Fruit fly (Drosophila melanogaster) whole organism: Measurements from ENCODE around the gene mthl14.

Experiments used
- EcR ChIP-seq, 2 experiments: fragments of >200 bp; optimal IDR thresholded peaks; 2 replicates each; lab custom pipeline; 2017; ENCODE audit warnings: missing biosample characterization in 2 of 2, missing genetic modification characterization in 2 of 2, missing genetic modification reagents in 2 of 2
- pan ChIP-seq: fragments of >200 bp; optimal IDR thresholded peaks from 2 replicates; lab custom pipeline; 2017
- psq ChIP-seq: fragments of >200 bp; optimal IDR thresholded peaks from 2 replicates; lab custom pipeline; 2017
- usp ChIP-seq: fragments of >200 bp; optimal IDR thresholded peaks from 2 replicates; lab custom pipeline; 2017; ENCODE audit warnings: missing biosample characterization, missing genetic modification characterization, mixed read lengths

DNA sequence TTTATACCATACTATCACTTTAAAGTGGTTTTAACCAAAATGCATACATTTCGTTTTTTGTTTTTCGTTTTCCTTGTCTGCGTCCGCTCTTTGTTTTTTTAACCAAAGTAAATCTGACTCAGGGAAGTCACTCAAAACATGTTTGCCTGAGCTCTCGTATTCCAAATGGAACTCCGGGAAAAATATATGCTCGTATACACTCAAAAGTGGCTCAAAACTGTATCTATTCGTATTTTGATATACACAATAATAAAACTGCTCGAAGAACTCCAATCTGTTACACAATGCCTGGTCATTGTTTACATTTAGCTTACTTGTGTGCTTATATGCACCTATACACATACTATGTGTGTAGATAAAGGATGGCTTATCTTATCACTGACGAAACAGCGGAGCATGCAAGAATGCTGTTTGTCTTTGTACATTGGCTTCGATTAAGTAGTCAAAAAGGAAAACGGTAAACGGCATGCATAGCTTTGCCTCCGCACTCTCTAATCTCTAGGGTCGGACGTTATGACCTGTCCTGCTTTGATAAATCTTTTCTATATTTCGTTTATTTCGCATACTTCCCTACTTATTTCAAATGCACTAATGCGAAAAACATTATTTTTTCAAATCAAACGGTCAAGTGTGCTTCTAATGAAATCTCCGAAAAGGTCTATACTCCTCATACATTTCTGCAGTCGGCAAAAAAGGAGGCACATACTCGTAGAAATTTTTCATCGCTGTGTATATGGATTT is 23.6 kb downstream of the mthl14 start, which contains the start of gene miple2:
- no peak for TF ChIP-seq psq (lab: Kevin White, UChicago)
- TF ChIP-seq EcR (GFP tag; optimal IDR thresholded peaks at IDR 0.05; lab: Kevin White, UChicago), result no peak
- no peak for TF ChIP-seq usp (GFP tag; lab: Kevin White, UChicago)
- TF ChIP-seq pan, result no peak
